Fruit fly (Drosophila melanogaster) S2 (cell line): ENCODE data around the gene OtopLc.

Source experiments
- CG8478 ChIP-seq: fragments of >200 bp; optimal IDR thresholded peaks from 2 replicates; lab custom pipeline; 2018
- CTCF ChIP-seq, 2 experiments: fragments of >200 bp; optimal IDR thresholded peaks; 2 replicates each; lab custom pipeline; 2018

The OtopLc gene

DNA sequence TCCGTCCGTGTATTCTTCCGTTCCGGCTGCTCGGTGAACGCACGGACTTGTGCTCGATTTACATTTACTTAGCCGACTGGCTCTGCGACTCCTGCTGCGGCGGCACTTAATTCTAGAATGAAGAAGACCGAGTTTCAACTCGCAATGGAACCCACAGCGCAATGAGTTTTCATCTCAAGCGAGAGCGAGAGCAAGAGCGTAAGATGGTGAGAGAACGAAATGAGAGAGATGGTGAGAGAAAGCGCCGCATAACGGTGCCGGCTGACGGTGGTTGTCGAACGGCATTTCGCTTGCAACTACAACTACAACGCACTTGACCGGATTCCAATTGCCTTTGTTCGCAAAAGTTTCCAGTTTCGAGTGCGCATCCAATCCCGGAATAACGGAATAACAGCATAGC lies at the start of gene OtopLc:
TSS of gene OtopLc (minus strand) at position 101 of the 400 bp plus-strand sequence.
- no peak for TF ChIP-seq CTCF (optimal IDR thresholded peaks at IDR 0.05; lab: Kevin White, UChicago)
- TF ChIP-seq CG8478 (lab: Kevin White, UChicago): no peak

DNA sequence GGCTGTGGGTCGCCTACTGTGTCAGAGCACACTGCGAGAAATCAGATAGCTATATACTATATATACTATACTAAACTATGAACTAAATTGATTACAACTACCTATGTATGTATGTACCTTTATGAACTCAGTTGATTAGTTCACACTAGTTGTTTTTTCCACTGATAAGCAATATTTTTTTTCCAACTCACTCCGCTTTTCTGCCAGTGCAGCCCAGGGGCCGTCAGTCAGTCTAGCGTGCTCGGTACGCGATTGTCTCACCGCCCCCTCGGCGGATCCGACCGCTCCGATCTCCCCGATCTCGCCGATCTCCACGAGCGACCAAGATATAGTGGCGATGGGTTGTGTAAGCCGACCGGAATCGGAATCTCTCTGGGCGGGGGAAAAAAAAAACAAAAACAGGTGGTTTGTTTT lies 43.2 kb upstream of the OtopLc start:
- TF ChIP-seq CG8478 (lab: Kevin White, UChicago): no peak
- TF ChIP-seq CTCF (optimal IDR thresholded peaks at IDR 0.05; lab: Kevin White, UChicago): no peak

DNA sequence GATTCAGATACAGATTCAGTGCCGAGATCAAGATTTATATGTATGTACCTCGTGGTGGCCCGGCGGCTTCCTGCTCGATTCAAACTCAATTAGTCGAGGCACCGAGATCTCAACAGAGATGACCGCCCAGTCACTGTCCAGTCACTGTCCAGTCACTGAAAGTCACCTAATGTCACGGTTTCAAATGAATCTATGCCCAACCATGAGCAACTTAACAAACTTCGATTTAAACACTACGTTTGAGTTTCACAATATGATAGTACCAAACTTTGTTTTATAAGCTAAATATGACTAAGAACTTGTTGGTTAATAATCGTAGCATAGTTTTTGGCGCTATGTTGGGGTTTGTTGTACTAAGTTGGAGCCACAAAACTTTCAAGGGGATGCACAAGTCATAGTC lies 42.4 kb upstream of the OtopLc start:
- TF ChIP-seq CTCF (optimal IDR thresholded peaks at IDR 0.05; lab: Kevin White, UChicago): no peak
- TF ChIP-seq CG8478 (lab: Kevin White, UChicago): no peak

DNA sequence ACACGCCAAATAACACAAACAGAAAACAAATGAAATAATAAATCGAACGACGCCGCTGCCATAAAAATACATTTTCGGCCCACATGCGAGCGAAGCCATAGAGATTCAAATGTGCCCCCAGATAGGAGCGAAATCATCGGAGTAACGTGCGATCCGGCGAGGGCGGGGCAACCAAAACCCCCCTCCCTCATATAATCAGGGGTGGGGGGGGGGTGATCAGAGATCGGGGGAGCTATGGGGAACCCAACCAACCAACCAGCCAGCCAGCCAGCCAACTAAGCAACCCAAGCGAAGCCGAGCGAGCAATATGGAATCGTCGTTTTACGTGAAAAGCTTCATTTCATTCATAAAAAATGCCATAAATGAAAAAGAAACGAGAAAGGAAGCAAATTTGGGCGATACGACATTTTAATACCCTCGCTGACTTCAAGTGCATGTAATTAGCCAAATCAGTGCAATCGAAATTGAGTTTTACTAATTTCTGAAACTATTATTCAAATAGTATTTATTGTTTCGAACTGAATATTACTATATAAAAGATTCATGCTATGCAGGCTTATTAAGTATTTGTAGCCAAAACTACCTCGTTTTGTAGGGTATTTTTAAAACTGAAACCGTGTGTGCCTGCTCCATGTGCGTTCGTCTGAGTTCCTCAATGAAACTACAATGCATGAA lies 37.3 kb upstream of the OtopLc start:
- no peak for TF ChIP-seq CTCF (optimal IDR thresholded peaks at IDR 0.05; lab: Kevin White, UChicago)
- TF ChIP-seq CG8478 (lab: Kevin White, UChicago): no peak

DNA sequence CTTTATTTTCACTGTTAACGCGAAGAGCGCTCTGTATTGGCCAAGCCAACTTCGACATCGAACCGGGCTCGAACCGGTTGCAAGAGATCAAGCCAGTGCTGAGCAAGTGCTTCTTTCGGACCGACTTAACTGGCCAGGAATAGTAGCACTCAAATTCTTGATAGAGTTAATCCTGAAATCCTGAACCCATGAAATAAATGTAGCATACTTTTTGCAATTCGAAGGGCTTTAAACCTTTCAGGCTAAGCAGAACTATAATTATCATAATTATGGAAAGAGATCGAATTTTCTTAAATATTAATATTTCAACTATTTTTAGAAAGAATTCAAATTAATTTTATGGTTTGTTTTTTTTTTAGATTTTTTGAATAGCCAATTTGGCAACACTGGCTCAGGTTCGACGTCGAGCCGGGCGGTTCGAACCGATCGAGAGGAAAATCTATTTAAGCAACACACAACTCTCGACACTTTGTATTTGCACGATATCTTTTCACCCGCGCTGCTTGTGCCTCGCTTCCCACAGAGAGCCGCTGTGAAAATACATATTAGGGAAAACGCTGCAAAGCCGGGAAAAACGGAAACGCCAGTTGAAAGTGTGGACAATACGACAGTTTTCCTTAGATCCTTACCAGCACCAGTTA lies 35.5 kb upstream of the OtopLc start, which contains the start of gene AdamTS-B:
TSS of gene AdamTS-B (plus strand) at position 471 of the 641 bp plus-strand sequence.
- TF ChIP-seq CTCF (optimal IDR thresholded peaks at IDR 0.05; lab: Kevin White, UChicago) (no peak), CG8478 (lab: Kevin White, UChicago) (no peak)

DNA sequence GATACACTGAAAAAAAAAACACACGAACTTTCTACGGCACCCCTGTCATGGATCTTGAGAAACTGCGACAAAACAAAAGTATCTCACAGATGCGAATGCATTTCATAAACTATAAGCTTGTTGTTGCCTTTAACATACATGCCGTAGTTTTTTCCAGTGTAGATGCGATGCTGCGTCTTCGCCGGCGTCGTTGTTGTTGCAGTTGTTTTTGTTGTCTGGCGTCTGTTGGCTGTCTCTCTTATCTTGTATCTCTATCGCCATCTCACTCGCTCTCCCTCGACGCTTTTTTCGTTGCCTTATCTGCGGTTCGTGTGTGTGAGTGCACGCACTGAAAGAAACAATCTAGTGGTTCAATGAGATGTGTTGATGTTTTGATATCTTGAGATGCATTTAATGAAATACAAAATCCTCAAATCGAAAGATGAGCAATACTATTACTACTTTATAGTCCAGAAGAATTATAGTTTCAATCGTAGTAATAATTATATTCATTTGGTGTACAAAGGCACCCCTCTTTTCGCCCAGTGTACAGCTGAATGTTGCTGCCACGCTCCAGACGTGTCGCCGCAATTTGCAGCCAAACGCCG lies 33.9 kb upstream of the OtopLc start:
- no peak for TF ChIP-seq CTCF (optimal IDR thresholded peaks at IDR 0.05; lab: Kevin White, UChicago)
- TF ChIP-seq CG8478 (lab: Kevin White, UChicago): no peak

DNA sequence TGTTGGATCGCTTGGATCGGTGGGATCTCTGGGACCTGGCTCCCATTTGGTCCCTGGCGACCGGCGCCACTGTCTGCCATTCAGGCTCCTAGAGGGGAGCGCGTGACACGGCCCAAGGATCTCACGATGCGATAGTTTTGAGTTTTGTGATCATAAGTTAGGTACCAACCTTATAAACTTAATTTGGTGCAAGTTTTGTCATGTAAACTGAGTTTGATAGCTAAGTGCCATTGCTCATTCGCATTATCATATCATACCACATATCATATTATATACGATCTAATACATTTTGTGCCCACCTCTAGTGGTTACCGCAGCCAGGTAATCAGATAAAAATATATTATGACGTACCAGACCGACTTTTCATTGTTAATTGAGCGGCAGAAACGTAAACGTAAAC lies 33.3 kb upstream of the OtopLc start:
- TF ChIP-seq CG8478 (lab: Kevin White, UChicago): no peak
- TF ChIP-seq CTCF (optimal IDR thresholded peaks at IDR 0.05; lab: Kevin White, UChicago): no peak

DNA sequence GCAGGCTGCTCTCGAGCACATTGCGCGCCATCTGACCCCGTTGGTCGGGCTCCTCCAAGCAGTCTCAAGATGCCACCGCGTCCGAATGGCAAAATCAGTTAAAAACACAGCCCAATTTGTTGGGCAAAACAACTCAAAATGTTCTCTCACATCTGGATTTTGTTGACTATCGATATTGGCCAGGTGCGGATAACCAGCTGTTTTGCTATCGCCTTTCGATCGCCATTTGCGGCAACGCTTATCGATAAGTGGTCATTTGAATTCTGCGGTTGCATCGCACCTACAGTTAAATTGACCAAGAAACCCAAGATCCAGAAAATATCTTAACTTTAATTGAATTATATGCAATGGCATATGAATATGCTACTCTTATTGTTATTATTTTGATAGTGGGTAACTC lies 32.4 kb upstream of the OtopLc start, which contains the start of gene CG3149:
TSS of gene CG3149 (minus strand) at position 171 of the 400 bp plus-strand sequence.
- TF ChIP-seq CTCF (optimal IDR thresholded peaks at IDR 0.05; lab: Kevin White, UChicago): no peak
- no peak for TF ChIP-seq CG8478 (lab: Kevin White, UChicago)

DNA sequence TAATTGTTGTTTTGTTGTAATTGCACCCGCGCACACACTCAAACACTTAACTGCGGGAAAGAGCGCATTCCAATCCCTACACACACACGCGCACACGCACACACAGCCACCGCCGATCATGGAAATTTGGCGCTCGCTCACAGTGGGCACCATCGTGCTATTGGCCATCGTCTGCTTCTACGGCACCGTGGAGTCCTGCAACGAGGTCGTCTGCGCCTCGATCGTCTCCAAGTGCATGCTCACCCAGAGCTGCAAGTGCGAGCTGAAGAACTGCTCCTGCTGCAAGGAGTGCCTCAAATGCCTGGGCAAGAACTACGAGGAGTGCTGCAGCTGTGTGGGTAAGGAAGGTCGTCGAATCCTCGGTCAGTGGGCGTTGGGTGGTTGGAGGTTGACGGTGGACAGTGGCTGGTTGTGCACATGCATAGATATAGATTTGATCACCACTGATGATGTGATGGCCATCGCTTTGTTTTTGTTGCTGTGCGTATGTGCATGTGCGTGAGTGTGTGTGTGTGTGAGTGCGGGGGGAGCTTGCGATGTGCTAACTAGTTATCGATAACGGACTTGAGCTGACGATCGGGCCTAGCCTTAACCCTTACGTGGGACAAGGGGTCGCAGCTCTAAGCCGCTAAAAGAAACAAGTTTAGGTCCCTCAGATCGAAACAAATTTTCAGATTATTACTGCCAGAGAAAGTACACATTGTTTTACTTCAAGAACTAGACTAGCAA lies 28.2 kb upstream of the OtopLc start:
- TF ChIP-seq CG8478 (lab: Kevin White, UChicago) (no peak), CTCF (optimal IDR thresholded peaks at IDR 0.05; lab: Kevin White, UChicago) (no peak)

DNA sequence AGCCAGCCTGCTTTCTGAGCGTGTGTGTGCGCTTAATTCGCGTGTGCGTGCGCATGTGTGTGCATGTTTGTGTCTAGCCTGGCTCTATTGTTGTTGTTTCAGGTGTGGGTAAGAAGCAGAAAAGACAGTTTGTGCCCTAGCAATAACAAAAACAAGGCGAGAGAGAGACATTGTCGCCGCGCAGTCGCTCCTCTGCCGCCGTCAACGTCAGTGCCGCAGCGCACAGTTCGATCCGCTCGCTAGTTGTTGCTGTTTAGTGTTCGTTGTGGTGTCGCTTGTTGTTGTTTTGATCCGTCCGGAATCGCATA lies 27.5 kb upstream of the OtopLc start:
- TF ChIP-seq CTCF (optimal IDR thresholded peaks at IDR 0.05; lab: Kevin White, UChicago): no peak
- TF ChIP-seq CG8478 (lab: Kevin White, UChicago): no peak

DNA sequence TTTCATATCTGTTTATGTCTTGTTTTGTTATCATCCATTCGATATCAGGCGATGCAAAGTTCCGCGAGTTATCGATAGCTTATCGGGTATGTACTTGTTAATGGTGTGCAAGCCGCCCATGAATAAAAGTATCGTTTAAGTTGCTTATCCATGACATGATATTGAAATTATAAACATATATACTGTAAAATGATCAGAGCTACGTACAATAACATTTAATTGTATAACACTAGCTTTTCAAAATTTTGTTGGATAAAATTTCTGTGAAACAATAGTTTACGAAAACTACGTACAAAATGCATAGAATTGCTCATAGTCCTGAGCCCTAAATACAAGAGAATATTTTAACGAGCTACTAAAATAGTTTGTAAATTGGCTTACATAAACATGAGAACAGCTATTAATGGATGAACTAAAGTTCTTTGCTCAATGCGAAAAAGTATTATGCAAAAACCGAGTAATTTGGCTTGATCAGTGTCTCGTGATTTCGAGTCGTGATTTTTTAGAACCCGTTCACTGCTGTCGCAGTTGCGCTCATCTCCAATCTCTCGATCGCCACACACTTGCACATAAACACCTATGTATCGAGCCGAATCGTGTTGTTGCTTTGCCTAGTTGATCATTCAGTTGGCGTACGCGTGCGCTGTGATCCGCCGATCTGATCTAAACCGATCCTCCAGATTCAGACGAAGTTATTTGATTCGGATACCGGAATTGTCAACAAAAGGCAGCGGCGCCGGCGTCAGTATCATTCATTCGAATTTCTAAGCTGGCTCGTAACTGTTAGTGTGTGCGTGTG lies 27.0 kb upstream of the OtopLc start, which contains the start of the genes PGAP1 and cv:
TSS of gene PGAP1 (minus strand) at position 57 of the 799 bp plus-strand sequence.
TSS of gene cv (plus strand) at position 586 of the 799 bp plus-strand sequence.
- TF ChIP-seq CG8478 (lab: Kevin White, UChicago) (no peak), CTCF (optimal IDR thresholded peaks at IDR 0.05; lab: Kevin White, UChicago) (no peak)

DNA sequence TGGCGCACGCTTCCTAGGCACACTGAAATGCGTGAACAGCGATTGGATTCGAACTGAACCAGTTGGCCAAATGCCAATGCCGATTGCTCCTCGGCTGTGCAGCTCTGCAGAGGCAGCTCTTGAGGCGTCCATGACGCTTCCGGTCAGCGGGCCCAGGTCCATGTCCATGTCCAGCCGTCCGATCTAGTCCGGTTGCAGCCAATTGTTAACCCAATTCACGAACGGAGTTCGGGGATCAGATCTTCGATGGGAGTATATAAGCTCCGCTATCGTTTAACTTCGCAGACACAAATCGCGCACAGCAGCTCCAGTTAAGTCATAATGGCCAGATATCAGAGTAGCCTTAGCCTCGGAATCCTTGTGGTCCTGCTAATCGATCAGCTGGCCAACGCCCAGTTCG lies 20.3 kb upstream of the OtopLc start, which contains the start of gene CG42449:
TSS of gene CG42449 (plus strand) at position 301 of the 400 bp plus-strand sequence.
- TF ChIP-seq CTCF (optimal IDR thresholded peaks at IDR 0.05; lab: Kevin White, UChicago) (no peak), CG8478 (lab: Kevin White, UChicago) (no peak)

DNA sequence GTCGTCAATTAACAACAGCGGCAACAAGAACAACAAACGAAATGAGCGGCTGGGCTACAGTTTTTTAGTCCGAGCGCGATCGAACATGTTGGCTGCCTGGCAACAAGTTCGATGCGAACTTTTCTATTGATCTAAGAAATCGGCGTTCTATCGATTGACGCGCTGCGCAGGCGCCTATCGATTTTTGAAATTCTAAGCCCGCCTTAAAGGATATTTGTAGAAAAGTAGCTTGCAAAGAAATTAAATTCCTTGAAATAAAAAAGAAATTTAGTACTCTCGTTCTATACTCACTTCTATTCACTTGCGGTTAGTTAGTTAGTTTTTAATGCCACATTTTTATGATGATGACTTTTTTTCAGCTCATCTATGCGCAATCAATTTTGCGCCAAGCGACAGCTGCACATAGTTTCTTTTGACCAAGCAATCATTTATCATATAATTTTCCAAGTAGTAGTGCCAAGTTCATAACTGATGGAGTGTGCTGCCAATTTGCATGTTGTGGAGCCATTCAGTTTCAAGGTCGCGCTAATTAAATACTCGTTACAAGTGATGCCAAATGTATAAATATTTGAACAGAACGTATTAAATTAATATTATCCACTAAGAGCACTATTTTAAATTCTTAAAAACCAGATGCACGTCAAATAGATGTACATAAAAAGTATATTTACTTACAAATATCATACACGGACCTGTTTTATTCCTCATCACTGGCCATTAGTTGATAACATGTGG lies 17.4 kb upstream of the OtopLc start, which contains the start of the genes Tre1 and Gr5a:
TSS of gene Tre1 (minus strand) at position 45 of the 735 bp plus-strand sequence.
TSS of gene Gr5a (plus strand) at position 685 of the 735 bp plus-strand sequence.
- TF ChIP-seq CG8478 (lab: Kevin White, UChicago) (no peak), CTCF (optimal IDR thresholded peaks at IDR 0.05; lab: Kevin White, UChicago) (no peak)
